Worm (Caenorhabditis elegans) whole organism, L1 larva: ENCODE measurements around the gene math-18.

Experiments used
- Y116A8C.19 ChIP-seq: sonication (generic microtip); optimal IDR thresholded peaks from 2 replicates; lab custom pipeline; 2016; ENCODE audit warnings: missing compliant biosample characterization, missing genetic modification characterization, borderline replicate concordance
- ceh-90 ChIP-seq: sonication (generic microtip); optimal IDR thresholded peaks from 2 replicates; lab custom pipeline; 2016; ENCODE audit warnings: missing genetic modification characterization, missing compliant biosample characterization
- egl-27 ChIP-seq, 2 experiments: fragments of 150-350 bp in 1 of 2; sonication (generic microtip); optimal IDR thresholded peaks; 3 replicates each; lab custom pipeline; 2017 to 2018; ENCODE audit warnings: missing biosample characterization in 2 of 2, missing genetic modification characterization in 2 of 2, missing genetic modification reagents in 2 of 2
- lsy-2 ChIP-seq, 2 experiments: fragments of 150-350 bp; optimal IDR thresholded peaks; 2 replicates each; lab custom pipeline; 2014; ENCODE audit warnings: missing biosample characterization in 2 of 2, missing genetic modification characterization in 2 of 2
- mdl-1 ChIP-seq, 2 experiments: fragments of 150-350 bp; optimal IDR thresholded peaks; 2 replicates each; lab custom pipeline; 2014 to 2017; ENCODE audit warnings: missing biosample characterization in 2 of 2, missing genetic modification characterization in 2 of 2, inconsistent platforms in 1 of 2
- nhr-12 ChIP-seq: sonication (generic microtip); optimal IDR thresholded peaks from 2 replicates; lab custom pipeline; 2017; ENCODE audit warnings: missing biosample characterization, missing genetic modification characterization
- nhr-237 ChIP-seq: fragments of 150-350 bp; optimal IDR thresholded peaks from 2 replicates; lab custom pipeline; 2014; ENCODE audit warnings: missing biosample characterization, missing genetic modification characterization
- pqm-1 ChIP-seq: sonication (generic microtip); optimal IDR thresholded peaks from 3 replicates; lab custom pipeline; 2017; ENCODE audit warnings: missing biosample characterization, missing genetic modification characterization
- zip-4 ChIP-seq: fragments of 200-800 bp; sonication (Bioruptor generic); optimal IDR thresholded peaks from 2 replicates; lab custom pipeline; 2018; ENCODE audit warnings: mild to moderate bottlenecking, missing genetic modification characterization, moderate library complexity, missing compliant biosample characterization

- no peak for TF ChIP-seq mdl-1 (tag; optimal IDR thresholded peaks at IDR 0.05; lab: Kevin White, UChicago)
- TF ChIP-seq Y116A8C.19 (tag; lab: Kevin White, UChicago): no peak
- TF ChIP-seq nhr-237 (tag; lab: Kevin White, UChicago): no peak
- TF ChIP-seq nhr-12 (tag; lab: Kevin White, UChicago): no peak
- TF ChIP-seq ceh-90 (tag; lab: Kevin White, UChicago): no peak
- TF ChIP-seq zip-4 (GFP tag; lab: Kevin White, UChicago): no peak
- TF ChIP-seq lsy-2 (tag; optimal IDR thresholded peaks at IDR 0.05; lab: Kevin White, UChicago): no peak
- no peak for TF ChIP-seq egl-27 (tag; optimal IDR thresholded peaks at IDR 0.05; lab: Kevin White, UChicago)
- no peak for TF ChIP-seq pqm-1 (tag; lab: Kevin White, UChicago)
Observed at ce11 chrII:2116794-2117193, 37.0 kb upstream of the math-18 start, which contains the start of gene srh-195.
